Worm (Caenorhabditis elegans) whole organism, L4 larva: ENCODE results near the gene R06B9.5.

Experiments used
- ama-1 ChIP-seq: fragments of 150-350 bp; optimal IDR thresholded peaks from 2 replicates; lab custom pipeline; 2014; ENCODE audit warnings: inconsistent platforms, mixed read lengths
- madf-5 ChIP-seq, 2 experiments: fragments of 200-800 bp; sonication (Bioruptor generic); IDR thresholded peaks; 2 replicates each; pipeline ENCODE4 v1.3.6; 2022; ENCODE audit warnings: missing compliant biosample characterization in 2 of 2, missing genetic modification characterization in 2 of 2
- nhr-28 ChIP-seq: fragments of 150-350 bp; optimal IDR thresholded peaks from 2 replicates; lab custom pipeline; 2014; ENCODE audit warnings: missing biosample characterization, missing genetic modification characterization
- snpc-4 ChIP-seq: fragments of 150-350 bp; optimal IDR thresholded peaks from 2 replicates; lab custom pipeline; 2014; ENCODE audit warnings: missing biosample characterization, missing genetic modification characterization
- unc-39 ChIP-seq: sonication (generic microtip); optimal IDR thresholded peaks from 2 replicates; lab custom pipeline; 2017; ENCODE audit warnings: missing biosample characterization, missing genetic modification characterization

DNA sequence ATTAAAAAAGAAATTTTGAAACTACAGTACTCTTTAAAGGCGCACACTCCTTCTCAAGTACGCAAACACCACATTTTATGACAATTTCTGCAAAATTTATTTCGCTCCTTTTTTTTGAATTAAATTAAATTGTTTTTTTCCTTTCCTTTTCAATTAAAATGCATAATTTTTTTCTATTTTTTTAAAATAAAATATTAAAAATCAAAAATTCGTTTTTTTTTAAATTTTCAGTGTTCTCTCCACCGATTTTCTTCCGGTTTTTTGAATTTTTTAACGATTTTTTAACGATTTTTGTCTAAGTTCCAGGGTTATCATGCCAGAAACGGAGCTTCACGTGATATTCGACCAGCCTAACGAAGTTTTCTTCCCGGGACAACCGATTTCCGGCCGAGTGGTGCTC, 22.0 kb downstream of the R06B9.5 start, which contains the start of gene arrd-13:
- TF ChIP-seq snpc-4: no peak
- no peak for TF ChIP-seq nhr-28 (tag; lab: Kevin White, UChicago)
- no peak for TF ChIP-seq madf-5 (GFP tag; IDR thresholded peaks at IDR 0.05; lab: Robert Waterston, UW)
- TF ChIP-seq unc-39: no peak
- no peak for TF ChIP-seq ama-1 (lab: Kevin White, UChicago)
